Fruit fly (Drosophila melanogaster) whole organism, embryonic: Measurements from ENCODE around the gene mRpS31.

Experiments used
- Blimp-1 ChIP-seq: fragments of 200-800 bp; sonication (Bioruptor generic); optimal IDR thresholded peaks from 3 replicates; lab custom pipeline; 2018; ENCODE audit warnings: missing biosample characterization, missing genetic modification characterization, mild to moderate bottlenecking, moderate library complexity, missing genetic modification reagents
- CG10209 ChIP-seq: fragments of 200-800 bp; sonication (Bioruptor generic); optimal IDR thresholded peaks from 3 replicates; lab custom pipeline; 2017; ENCODE audit warnings: missing biosample characterization, mild to moderate bottlenecking, missing genetic modification characterization, missing genetic modification reagents
- CG10959 ChIP-seq: fragments of 200-800 bp; sonication (Bioruptor generic); IDR thresholded peaks from 2 replicates; pipeline ENCODE4 v1.3.6; 2022; ENCODE audit warnings: missing biosample characterization, missing genetic modification characterization
- CG1233 ChIP-seq: fragments of 200-800 bp; sonication (Bioruptor generic); optimal IDR thresholded peaks from 4 replicates; lab custom pipeline; 2018; ENCODE audit warnings: missing biosample characterization, mild to moderate bottlenecking, missing genetic modification characterization
- CG12391 ChIP-seq: fragments of 200-800 bp; sonication (Bioruptor generic); optimal IDR thresholded peaks from 3 replicates; lab custom pipeline; 2018; ENCODE audit warnings: missing biosample characterization, mild to moderate bottlenecking, missing genetic modification characterization, moderate library complexity
- CG13296 ChIP-seq: fragments of 200-800 bp; sonication (Bioruptor generic); optimal IDR thresholded peaks from 3 replicates; lab custom pipeline; 2018; ENCODE audit warnings: missing biosample characterization, mild to moderate bottlenecking, missing genetic modification characterization
- CG13894 ChIP-seq: fragments of 200-800 bp; sonication (Bioruptor generic); optimal IDR thresholded peaks from 3 replicates; lab custom pipeline; 2018; ENCODE audit warnings: missing biosample characterization, mild to moderate bottlenecking, missing genetic modification characterization, moderate library complexity
- CG14710 ChIP-seq: fragments of 200-800 bp; sonication (Bioruptor generic); optimal IDR thresholded peaks from 3 replicates; lab custom pipeline; 2019; ENCODE audit warnings: missing biosample characterization, mild to moderate bottlenecking, missing genetic modification characterization, moderate library complexity
- CG15073 ChIP-seq: fragments of 200-800 bp; sonication (Bioruptor generic); optimal IDR thresholded peaks from 2 replicates; lab custom pipeline; 2016; ENCODE audit warnings: missing biosample characterization, missing genetic modification characterization
- CG17328 ChIP-seq: fragments of 200-800 bp; sonication (Bioruptor generic); IDR thresholded peaks from 2 replicates; pipeline ENCODE4 v1.3.6; 2022; ENCODE audit warnings: missing biosample characterization, missing genetic modification characterization
- CG17568 ChIP-seq: fragments of 200-800 bp; sonication (Bioruptor generic); optimal IDR thresholded peaks from 2 replicates; lab custom pipeline; 2018; ENCODE audit warnings: missing biosample characterization, mild to moderate bottlenecking, missing genetic modification characterization, moderate library complexity
- CG17912 ChIP-seq: fragments of 200-800 bp; sonication (Bioruptor generic); optimal IDR thresholded peaks from 2 replicates; lab custom pipeline; 2018; ENCODE audit warnings: missing biosample characterization, mild to moderate bottlenecking, missing genetic modification characterization
- CG1792 ChIP-seq: fragments of 200-800 bp; sonication (Bioruptor generic); optimal IDR thresholded peaks from 2 replicates; lab custom pipeline; 2016; ENCODE audit warnings: missing biosample characterization, missing genetic modification characterization
- CG18262 ChIP-seq: fragments of 200-800 bp; optimal IDR thresholded peaks from 3 replicates; lab custom pipeline; 2019; ENCODE audit warnings: missing biosample characterization, mild to moderate bottlenecking, missing genetic modification characterization, moderate library complexity
- CG2129 ChIP-seq: fragments of 200-800 bp; sonication (Bioruptor generic); IDR thresholded peaks from 2 replicates; pipeline ENCODE4 v1.3.6; 2022; ENCODE audit warnings: missing biosample characterization, missing genetic modification characterization; ENCODE audit not compliant: partially characterized antibody
- CG33213 ChIP-seq: fragments of 200-800 bp; sonication (Bioruptor generic); optimal IDR thresholded peaks from 3 replicates; lab custom pipeline; 2016; ENCODE audit warnings: missing biosample characterization, missing genetic modification characterization
- CG34376 ChIP-seq: fragments of 200-800 bp; sonication (Bioruptor generic); optimal IDR thresholded peaks from 2 replicates; lab custom pipeline; 2018; ENCODE audit warnings: missing biosample characterization, mild to moderate bottlenecking, missing genetic modification characterization
- CG42726 ChIP-seq: fragments of 200-800 bp; sonication (Bioruptor generic); IDR thresholded peaks from 2 replicates; pipeline ENCODE4 v1.3.6; 2022; ENCODE audit warnings: missing biosample characterization, missing genetic modification characterization; ENCODE audit not compliant: partially characterized antibody
- CG4282 ChIP-seq: fragments of 200-800 bp; sonication (Bioruptor generic); optimal IDR thresholded peaks from 2 replicates; lab custom pipeline; 2016; ENCODE audit warnings: missing biosample characterization, missing genetic modification characterization
- CG4328 ChIP-seq: fragments of 200-800 bp; sonication (Bioruptor generic); optimal IDR thresholded peaks from 3 replicates; lab custom pipeline; 2017; ENCODE audit warnings: missing biosample characterization, missing genetic modification reagents, missing genetic modification characterization
- CG4360 ChIP-seq: fragments of 200-800 bp; sonication (Bioruptor generic); IDR thresholded peaks from 2 replicates; pipeline ENCODE4 v1.3.6; 2022; ENCODE audit warnings: missing biosample characterization, missing genetic modification characterization
- CG4854 ChIP-seq: fragments of 200-800 bp; sonication (Bioruptor generic); optimal IDR thresholded peaks from 2 replicates; lab custom pipeline; 2016; ENCODE audit warnings: missing biosample characterization, missing genetic modification characterization, inconsistent platforms
- CG5180 ChIP-seq: fragments of 200-800 bp; sonication (Bioruptor generic); optimal IDR thresholded peaks from 3 replicates; lab custom pipeline; 2017; ENCODE audit warnings: missing biosample characterization, missing genetic modification characterization, mild to moderate bottlenecking, moderate library complexity, missing genetic modification reagents
- CG9797 ChIP-seq: fragments of 200-800 bp; sonication (Bioruptor generic); optimal IDR thresholded peaks from 3 replicates; lab custom pipeline; 2018; ENCODE audit warnings: missing biosample characterization, mild to moderate bottlenecking, missing genetic modification characterization
- Dad ChIP-seq: fragments of 200-800 bp; sonication (Bioruptor generic); optimal IDR thresholded peaks from 3 replicates; lab custom pipeline; 2016; ENCODE audit warnings: missing biosample characterization, missing genetic modification characterization
- Dfd ChIP-seq, 2 experiments: fragments of >200 bp; optimal IDR thresholded peaks; 2 replicates each; lab custom pipeline; 2017; ENCODE audit warnings: missing biosample characterization in 2 of 2, missing genetic modification characterization in 2 of 2
- Dll ChIP-seq: fragments of 200-800 bp; sonication (Bioruptor generic); IDR thresholded peaks from 4 replicates; pipeline ENCODE4 v1.3.6; 2022; ENCODE audit warnings: missing biosample characterization, missing genetic modification characterization; ENCODE audit not compliant: partially characterized antibody
- Fer1 ChIP-seq: fragments of 200-800 bp; sonication (Bioruptor generic); optimal IDR thresholded peaks from 2 replicates; lab custom pipeline; 2017; ENCODE audit warnings: missing biosample characterization, mild to moderate bottlenecking, missing genetic modification characterization
- GATAe ChIP-seq: fragments of 200-800 bp; sonication (Bioruptor generic); conservative IDR thresholded peaks from 2 replicates; pipeline ENCODE4 v1.3.6; 2022; ENCODE audit warnings: missing biosample characterization, missing genetic modification characterization
- Hr78 ChIP-seq, 2 experiments: fragments of 200-800 bp in 1 of 2; fragments of >200 bp in 1 of 2; sonication (Bioruptor generic) in 1 of 2; optimal IDR thresholded peaks; 2 replicates each; lab custom pipeline; 2017 to 2019; ENCODE audit warnings: missing biosample characterization in 2 of 2, missing genetic modification characterization in 2 of 2, mild to moderate bottlenecking in 1 of 2, moderate library complexity in 1 of 2
- MESR4 ChIP-seq: fragments of 200-800 bp; sonication (Bioruptor generic); optimal IDR thresholded peaks from 2 replicates; lab custom pipeline; 2018; ENCODE audit warnings: missing biosample characterization, mild to moderate bottlenecking, missing genetic modification characterization, moderate library complexity
- Scr ChIP-seq: fragments of 200-800 bp; sonication (Bioruptor generic); IDR thresholded peaks from 2 replicates; pipeline ENCODE4 v1.3.6; 2022; ENCODE audit warnings: missing biosample characterization, missing genetic modification characterization; ENCODE audit not compliant: partially characterized antibody
- Tbp ChIP-seq: fragments of >200 bp; optimal IDR thresholded peaks from 2 replicates; lab custom pipeline; 2018; ENCODE audit warnings: missing biosample characterization, missing genetic modification characterization
- bowl ChIP-seq: fragments of 200-800 bp; sonication (Bioruptor generic); IDR thresholded peaks from 2 replicates; pipeline ENCODE4 v1.3.6; 2022; ENCODE audit warnings: missing biosample characterization, missing genetic modification characterization
- ems ChIP-seq: fragments of 200-800 bp; sonication (Bioruptor generic); optimal IDR thresholded peaks from 3 replicates; lab custom pipeline; 2016; ENCODE audit warnings: missing biosample characterization, missing genetic modification characterization
- gfzf ChIP-seq: fragments of 200-800 bp; sonication (Bioruptor generic); optimal IDR thresholded peaks from 2 replicates; lab custom pipeline; 2016; ENCODE audit warnings: missing biosample characterization, mild to moderate bottlenecking, missing genetic modification characterization, moderate library complexity
- gsb ChIP-seq: fragments of 200-800 bp; sonication (Bioruptor generic); IDR thresholded peaks from 2 replicates; pipeline ENCODE4 v1.3.6; 2022; ENCODE audit warnings: missing biosample characterization, missing genetic modification characterization
- lmd ChIP-seq: fragments of 200-800 bp; sonication (Bioruptor generic); IDR thresholded peaks from 2 replicates; pipeline ENCODE4 v1.3.6; 2022; ENCODE audit warnings: missing biosample characterization, missing genetic modification characterization
- mld ChIP-seq: fragments of 200-800 bp; sonication (Bioruptor generic); IDR thresholded peaks from 3 replicates; pipeline ENCODE4 v1.3.6; 2022; ENCODE audit warnings: missing biosample characterization, missing genetic modification characterization; ENCODE audit not compliant: partially characterized antibody
- nmo ChIP-seq: fragments of 200-800 bp; sonication (Bioruptor generic); optimal IDR thresholded peaks from 2 replicates; lab custom pipeline; 2018; ENCODE audit warnings: missing biosample characterization, mild to moderate bottlenecking, missing genetic modification characterization, moderate library complexity
- nom ChIP-seq: fragments of 200-800 bp; sonication (Bioruptor generic); optimal IDR thresholded peaks from 2 replicates; lab custom pipeline; 2017; ENCODE audit warnings: missing biosample characterization, missing genetic modification characterization, mild to moderate bottlenecking, moderate library complexity, missing genetic modification reagents
- peb ChIP-seq: fragments of 200-800 bp; sonication (Bioruptor generic); IDR thresholded peaks from 2 replicates; pipeline ENCODE4 v1.3.6; 2022; ENCODE audit warnings: missing biosample characterization, missing genetic modification characterization
- pnt ChIP-seq: fragments of 200-800 bp; sonication (Bioruptor generic); optimal IDR thresholded peaks from 3 replicates; lab custom pipeline; 2016; ENCODE audit warnings: missing biosample characterization, missing genetic modification characterization
- sc ChIP-seq, 3 experiments: fragments of >200 bp in 2 of 3; fragments of 200-800 bp in 1 of 3; sonication (Bioruptor generic) in 1 of 3; optimal IDR thresholded peaks; 2 replicates in 2 of 3; 3 replicates in 1 of 3; lab custom pipeline; 2017; ENCODE audit warnings: mild to moderate bottlenecking in 1 of 3, missing biosample characterization in 1 of 3, missing genetic modification characterization in 1 of 3, missing genetic modification reagents in 1 of 3
- tin ChIP-seq: fragments of 200-800 bp; sonication (Bioruptor generic); optimal IDR thresholded peaks from 3 replicates; lab custom pipeline; 2016; ENCODE audit warnings: missing biosample characterization, missing genetic modification characterization
- trh ChIP-seq: fragments of 200-800 bp; sonication (Bioruptor generic); optimal IDR thresholded peaks from 2 replicates; lab custom pipeline; 2016; ENCODE audit warnings: missing biosample characterization, missing genetic modification characterization
- unc-4 ChIP-seq: fragments of 200-800 bp; sonication (Bioruptor generic); IDR thresholded peaks from 2 replicates; pipeline ENCODE4 v1.3.6; 2022; ENCODE audit warnings: missing biosample characterization, missing genetic modification characterization; ENCODE audit not compliant: partially characterized antibody
- unpg ChIP-seq: fragments of 200-800 bp; sonication (Bioruptor generic); optimal IDR thresholded peaks from 3 replicates; lab custom pipeline; 2018; ENCODE audit warnings: missing biosample characterization, mild to moderate bottlenecking, missing genetic modification characterization, moderate library complexity
- usp ChIP-seq: fragments of >200 bp; optimal IDR thresholded peaks from 2 replicates; lab custom pipeline; 2017; ENCODE audit warnings: missing biosample characterization, missing genetic modification characterization
- zen2 ChIP-seq: fragments of 200-800 bp; sonication (Bioruptor generic); IDR thresholded peaks from 3 replicates; pipeline ENCODE4 v1.3.6; 2022; ENCODE audit warnings: missing biosample characterization, missing genetic modification characterization; ENCODE audit not compliant: partially characterized antibody

The mRpS31 gene

DNA sequence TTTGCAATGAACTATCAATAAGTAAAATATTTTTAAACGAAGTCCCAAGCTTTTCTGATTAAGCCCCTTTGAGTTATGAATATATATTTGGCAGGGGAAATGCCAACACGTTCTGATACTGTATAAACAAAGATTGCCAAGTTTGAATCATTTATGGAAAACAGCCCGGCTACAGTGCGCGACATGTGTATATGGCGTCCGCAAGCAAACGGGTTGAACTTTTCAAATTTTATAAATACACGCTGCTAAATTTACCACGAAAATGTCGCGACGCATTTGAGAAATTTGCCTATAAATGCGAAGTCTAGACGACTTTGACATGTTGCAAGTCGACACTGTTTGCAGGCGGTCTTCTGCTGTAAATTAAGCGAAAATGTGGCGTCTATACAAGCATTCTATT lies 43.1 kb downstream of the mRpS31 start (continued):
- TF ChIP-seq Hr78 (GFP tag; optimal IDR thresholded peaks at IDR 0.05; lab: Kevin White, UChicago) (no peak), CG2129 (GFP tag; lab: Robert Waterston, UW) (no peak), tin (GFP tag; lab: Kevin White, UChicago) (peak; percentile 17), CG1792 (GFP tag; lab: Kevin White, UChicago) (no peak), CG4282 (GFP tag; lab: Kevin White, UChicago) (no peak), CG17568 (GFP tag; lab: Kevin White, UChicago) (no peak), unpg (peak; percentile 54), MESR4 (GFP tag; lab: Kevin White, UChicago) (no peak), nom (GFP tag; lab: Kevin White, UChicago) (peak; percentile 61), Dad (GFP tag; lab: Kevin White, UChicago) (no peak), CG4328 (GFP tag; lab: Kevin White, UChicago) (peak; percentile 17), CG17328 (GFP tag; lab: Robert Waterston, UW) (peak; percentile 21; the same call in 1 of the 2 replicates), unc-4 (GFP tag; lab: Robert Waterston, UW) (no peak), Tbp (GFP tag; lab: Kevin White, UChicago) (no peak), zen2 (GFP tag; lab: Robert Waterston, UW) (no peak), bowl (GFP tag; lab: Robert Waterston, UW) (no peak), CG15073 (GFP tag; lab: Kevin White, UChicago) (no peak), Fer1 (GFP tag; lab: Kevin White, UChicago) (peak; percentile 52), CG17912 (GFP tag; lab: Kevin White, UChicago) (no peak), gfzf (no peak), CG4854 (GFP tag; lab: Kevin White, UChicago) (no peak), Dll (GFP tag; lab: Robert Waterston, UW) (no peak), CG10209 (GFP tag; lab: Kevin White, UChicago) (peak; percentile 39), peb (no peak), ems (no peak), CG34376 (GFP tag; lab: Kevin White, UChicago) (peak; percentile 59), trh (GFP tag; lab: Kevin White, UChicago) (no peak), CG13296 (GFP tag; lab: Kevin White, UChicago) (peak; percentile 64), Blimp-1 (GFP tag; lab: Kevin White, UChicago) (no peak), pnt (no peak), CG12391 (tag; lab: Kevin White, UChicago) (peak; percentile 27), Scr (no peak), gsb (GFP tag; lab: Robert Waterston, UW) (peak; percentile 58), CG33213 (GFP tag; lab: Kevin White, UChicago) (no peak), usp (GFP tag; lab: Kevin White, UChicago) (no peak), lmd (peak; percentile 72), CG18262 (tag; lab: Kevin White, UChicago) (no peak), sc (optimal IDR thresholded peaks at IDR 0.05; lab: Kevin White, UChicago) (no peak), sc (GFP tag; optimal IDR thresholded peaks at IDR 0.05; lab: Kevin White, UChicago) (no peak), CG42726 (no peak), CG10959 (GFP tag; lab: Robert Waterston, UW) (no peak), GATAe (no peak), Dfd (GFP tag; optimal IDR thresholded peaks at IDR 0.05; lab: Kevin White, UChicago) (no peak), CG14710 (tag; lab: Kevin White, UChicago) (no peak), CG9797 (GFP tag; lab: Kevin White, UChicago) (no peak), mld (no peak), CG1233 (no peak), CG13894 (peak; percentile 68), CG4360 (GFP tag; lab: Robert Waterston, UW) (no peak), CG5180 (no peak), nmo (GFP tag; lab: Kevin White, UChicago) (peak; percentile 12)
